Worm (Caenorhabditis elegans) whole organism, L4 larva: ENCODE results near the gene srx-87.

Experiments
- F10B5.3 ChIP-seq: sonication (generic microtip); optimal IDR thresholded peaks from 2 replicates; lab custom pipeline; 2016; ENCODE audit warnings: mild to moderate bottlenecking, missing genetic modification characterization, missing compliant biosample characterization
- T20F7.1 ChIP-seq: fragments of 200-800 bp; sonication (Bioruptor generic); optimal IDR thresholded peaks from 2 replicates; lab custom pipeline; 2018; ENCODE audit warnings: mild to moderate bottlenecking, missing genetic modification characterization, missing compliant biosample characterization
- T26A8.4 ChIP-seq: fragments of 200-800 bp; sonication (Bioruptor generic); IDR thresholded peaks from 2 replicates; pipeline ENCODE4 v1.3.6; 2022; ENCODE audit warnings: missing genetic modification characterization, missing compliant biosample characterization
- Y48G9A.11 ChIP-seq: fragments of 200-800 bp; sonication (Bioruptor generic); IDR thresholded peaks from 2 replicates; pipeline ENCODE4 v1.3.6; 2022; ENCODE audit warnings: missing genetic modification reagents, missing genetic modification characterization, missing compliant biosample characterization
- Y5F2A.4 ChIP-seq: fragments of 200-800 bp; sonication (Bioruptor generic); optimal IDR thresholded peaks from 2 replicates; lab custom pipeline; 2018; ENCODE audit warnings: mild to moderate bottlenecking, missing genetic modification characterization, missing compliant biosample characterization
- ZK337.2 ChIP-seq: fragments of 200-800 bp; sonication (Bioruptor generic); IDR thresholded peaks from 2 replicates; pipeline ENCODE4 v1.3.6; 2022; ENCODE audit warnings: missing genetic modification reagents, missing genetic modification characterization, missing compliant biosample characterization
- ZK546.5 ChIP-seq, 2 experiments: sonication (generic microtip); optimal IDR thresholded peaks; 2 replicates each; lab custom pipeline; 2017; ENCODE audit warnings: missing biosample characterization in 2 of 2, missing genetic modification characterization in 2 of 2
- ama-1 ChIP-seq: fragments of 150-350 bp; optimal IDR thresholded peaks from 2 replicates; lab custom pipeline; 2014; ENCODE audit warnings: inconsistent platforms, mixed read lengths
- arid-1 ChIP-seq: fragments of 200-800 bp; sonication (Bioruptor generic); conservative IDR thresholded peaks from 2 replicates; pipeline ENCODE4 v1.3.6; 2022; ENCODE audit warnings: missing genetic modification reagents, missing genetic modification characterization, missing compliant biosample characterization
- ceh-44 ChIP-seq: fragments of 200-800 bp; sonication (Bioruptor generic); IDR thresholded peaks from 2 replicates; pipeline ENCODE4 v1.3.6; 2022; ENCODE audit warnings: missing genetic modification reagents, missing genetic modification characterization, missing compliant biosample characterization
- ceh-82 ChIP-seq: sonication (generic microtip); optimal IDR thresholded peaks from 2 replicates; lab custom pipeline; 2017; ENCODE audit warnings: missing biosample characterization, missing genetic modification characterization
- ces-1 ChIP-seq: fragments of 150-350 bp; sonication (generic microtip); optimal IDR thresholded peaks from 4 replicates; lab custom pipeline; 2014; ENCODE audit warnings: missing biosample characterization, missing genetic modification reagents, missing genetic modification characterization
- cey-2 ChIP-seq: sonication (generic microtip); optimal IDR thresholded peaks from 3 replicates; lab custom pipeline; 2017; ENCODE audit warnings: missing genetic modification characterization, mild to moderate bottlenecking, missing compliant biosample characterization, antibody characterized with exemption, borderline replicate concordance; ENCODE audit not compliant: insufficient read depth
- daf-12 ChIP-seq: fragments of 150-350 bp; optimal IDR thresholded peaks from 2 replicates; lab custom pipeline; 2014; ENCODE audit warnings: missing biosample characterization, missing genetic modification reagents, missing genetic modification characterization
- daf-16 ChIP-seq, 3 experiments: sonication (generic microtip); optimal IDR thresholded peaks; 2 replicates each; lab custom pipeline; 2016 to 2017; ENCODE audit warnings: missing genetic modification characterization in 3 of 3, missing genetic modification reagents in 3 of 3, mild to moderate bottlenecking in 2 of 3, missing compliant biosample characterization in 2 of 3, missing biosample characterization in 1 of 3, moderate library complexity in 1 of 3
- daf-8 ChIP-seq: fragments of 200-800 bp; sonication (Bioruptor generic); IDR thresholded peaks from 2 replicates; pipeline ENCODE4 v1.3.6; 2022; ENCODE audit warnings: missing genetic modification characterization, missing compliant biosample characterization
- dmd-6 ChIP-seq: fragments of 200-800 bp; sonication (Bioruptor generic); IDR thresholded peaks from 2 replicates; pipeline ENCODE4 v1.3.6; 2022; ENCODE audit warnings: missing genetic modification reagents, missing genetic modification characterization, missing compliant biosample characterization
- dmd-8 ChIP-seq: fragments of 200-800 bp; sonication (Bioruptor generic); IDR thresholded peaks from 2 replicates; pipeline ENCODE4 v1.3.6; 2022; ENCODE audit warnings: missing genetic modification characterization, missing compliant biosample characterization
- dmd-9 ChIP-seq: fragments of 200-800 bp; sonication (Bioruptor generic); IDR thresholded peaks from 2 replicates; pipeline ENCODE4 v1.3.6; 2022; ENCODE audit warnings: missing genetic modification reagents, missing genetic modification characterization, missing compliant biosample characterization
- dpl-1 ChIP-seq: fragments of 150-350 bp; optimal IDR thresholded peaks from 2 replicates; lab custom pipeline; 2014; ENCODE audit warnings: missing biosample characterization, missing genetic modification reagents, missing genetic modification characterization
- dve-1 ChIP-seq: sonication (generic microtip); optimal IDR thresholded peaks from 2 replicates; lab custom pipeline; 2017; ENCODE audit warnings: antibody characterized with exemption, mild to moderate bottlenecking, missing genetic modification characterization, missing compliant biosample characterization; ENCODE audit not compliant: insufficient read depth
- gei-8 ChIP-seq: fragments of 200-800 bp; sonication (Bioruptor generic); optimal IDR thresholded peaks from 2 replicates; lab custom pipeline; 2018; ENCODE audit warnings: mild to moderate bottlenecking, missing genetic modification characterization, missing compliant biosample characterization
- hlh-11 ChIP-seq: fragments of 200-800 bp; sonication (Bioruptor generic); optimal IDR thresholded peaks from 2 replicates; lab custom pipeline; 2018; ENCODE audit warnings: mild to moderate bottlenecking, missing genetic modification characterization, missing compliant biosample characterization
- hlh-30 ChIP-seq: sonication (generic microtip); optimal IDR thresholded peaks from 2 replicates; lab custom pipeline; 2017; ENCODE audit warnings: antibody characterized with exemption, mild to moderate bottlenecking, missing genetic modification characterization, missing compliant biosample characterization; ENCODE audit not compliant: insufficient read depth
- hmg-1.1 ChIP-seq: fragments of 200-800 bp; sonication (Bioruptor generic); IDR thresholded peaks from 2 replicates; pipeline ENCODE4 v1.3.6; 2022; ENCODE audit warnings: missing genetic modification reagents, missing genetic modification characterization, missing compliant biosample characterization
- jun-1 ChIP-seq: fragments of 150-350 bp; optimal IDR thresholded peaks from 2 replicates; lab custom pipeline; 2014; ENCODE audit warnings: missing biosample characterization, missing genetic modification reagents, missing genetic modification characterization
- lim-7 ChIP-seq: fragments of 200-800 bp; sonication (Bioruptor generic); IDR thresholded peaks from 2 replicates; pipeline ENCODE4 v1.3.6; 2022; ENCODE audit warnings: missing genetic modification characterization, missing compliant biosample characterization
- lin-38 ChIP-seq: fragments of 200-800 bp; sonication (Bioruptor generic); IDR thresholded peaks from 2 replicates; pipeline ENCODE4 v1.3.6; 2022; ENCODE audit warnings: missing genetic modification reagents, missing genetic modification characterization, missing compliant biosample characterization
- lir-3 ChIP-seq: sonication (generic microtip); optimal IDR thresholded peaks from 2 replicates; lab custom pipeline; 2016; ENCODE audit warnings: mild to moderate bottlenecking, missing genetic modification characterization, missing compliant biosample characterization
- lsy-2 ChIP-seq, 2 experiments: fragments of 150-350 bp in 1 of 2; sonication (generic microtip) in 1 of 2; optimal IDR thresholded peaks; 2 replicates each; lab custom pipeline; 2014 to 2017; ENCODE audit warnings: missing biosample characterization in 2 of 2, missing genetic modification characterization in 2 of 2
- mdt-29 ChIP-seq: fragments of 200-800 bp; sonication (Bioruptor generic); IDR thresholded peaks from 2 replicates; pipeline ENCODE4 v1.3.6; 2022; ENCODE audit warnings: missing genetic modification reagents, missing genetic modification characterization, missing compliant biosample characterization
- mep-1 ChIP-seq: fragments of 150-350 bp; sonication (generic microtip); optimal IDR thresholded peaks from 3 replicates; lab custom pipeline; 2014; ENCODE audit warnings: missing biosample characterization, missing genetic modification characterization
- mes-2 ChIP-seq: sonication (generic microtip); optimal IDR thresholded peaks from 2 replicates; lab custom pipeline; 2016; ENCODE audit warnings: missing genotype, mild to moderate bottlenecking, missing genetic modification characterization, missing compliant biosample characterization; ENCODE audit not compliant: poor library complexity, severe bottlenecking
- mxl-3 ChIP-seq: fragments of 200-800 bp; sonication (Bioruptor generic); optimal IDR thresholded peaks from 2 replicates; lab custom pipeline; 2018; ENCODE audit warnings: mild to moderate bottlenecking, missing genetic modification characterization, missing compliant biosample characterization
- nhr-10 ChIP-seq: fragments of 150-350 bp; optimal IDR thresholded peaks from 2 replicates; lab custom pipeline; 2014; ENCODE audit warnings: missing biosample characterization, missing genetic modification characterization
- nhr-102 ChIP-seq: sonication (generic microtip); optimal IDR thresholded peaks from 2 replicates; lab custom pipeline; 2016; ENCODE audit warnings: mild to moderate bottlenecking, missing genetic modification characterization, moderate library complexity, missing compliant biosample characterization
- nhr-11 ChIP-seq: fragments of 150-350 bp; optimal IDR thresholded peaks from 2 replicates; lab custom pipeline; 2014; ENCODE audit warnings: missing biosample characterization, missing genetic modification characterization
- nhr-28 ChIP-seq: fragments of 150-350 bp; optimal IDR thresholded peaks from 2 replicates; lab custom pipeline; 2014; ENCODE audit warnings: missing biosample characterization, missing genetic modification characterization
- nhr-42 ChIP-seq: fragments of 200-800 bp; sonication (Bioruptor generic); IDR thresholded peaks from 2 replicates; pipeline ENCODE4 v1.3.6; 2022; ENCODE audit warnings: missing genetic modification characterization, missing compliant biosample characterization
- pha-4 ChIP-seq, 2 experiments: fragments of 150-350 bp in 1 of 2; fragments of 200-800 bp in 1 of 2; sonication (Bioruptor generic) in 1 of 2; IDR thresholded peaks in 1 of 2; optimal IDR thresholded peaks in 1 of 2; 2 replicates each; pipeline versions ENCODE4 v1.3.6 to Lab custom; 2014 to 2022; ENCODE audit warnings: missing genetic modification characterization in 2 of 2, missing genetic modification reagents in 2 of 2, missing biosample characterization in 1 of 2, missing compliant biosample characterization in 1 of 2
- php-3 ChIP-seq: fragments of 200-800 bp; sonication (Bioruptor generic); IDR thresholded peaks from 2 replicates; pipeline ENCODE4 v1.3.6; 2022; ENCODE audit warnings: missing genetic modification reagents, missing genetic modification characterization, missing compliant biosample characterization
- pqm-1 ChIP-seq: sonication (generic microtip); optimal IDR thresholded peaks from 2 replicates; lab custom pipeline; 2017; ENCODE audit warnings: missing biosample characterization, missing genetic modification characterization
- rbr-2 ChIP-seq: sonication (generic microtip); optimal IDR thresholded peaks from 2 replicates; lab custom pipeline; 2016; ENCODE audit warnings: missing genotype, missing genetic modification characterization, missing compliant biosample characterization
- snpc-1.2 ChIP-seq: fragments of 200-800 bp; sonication (Bioruptor generic); IDR thresholded peaks from 2 replicates; pipeline ENCODE4 v1.3.6; 2022; ENCODE audit warnings: missing genetic modification reagents, missing genetic modification characterization, missing compliant biosample characterization
- unc-62 ChIP-seq, 3 experiments: fragments of 150-350 bp in 1 of 3; sonication (generic microtip); optimal IDR thresholded peaks in 2 of 3; peaks in 1 of 3; 1 replicate in 1 of 3; 2 replicates in 2 of 3; lab custom pipeline; 2014 to 2017; ENCODE audit warnings: missing biosample characterization in 3 of 3, missing genetic modification characterization in 3 of 3, missing genetic modification reagents in 3 of 3, missing genotype in 1 of 3
- vab-7 ChIP-seq: fragments of 200-800 bp; sonication (Bioruptor generic); IDR thresholded peaks from 2 replicates; pipeline ENCODE4 v1.3.6; 2022; ENCODE audit warnings: missing genetic modification reagents, missing genetic modification characterization, missing compliant biosample characterization
- zfp-3 ChIP-seq: fragments of 200-800 bp; sonication (Bioruptor generic); conservative IDR thresholded peaks from 2 replicates; pipeline ENCODE4 v1.3.6; 2022; ENCODE audit warnings: missing genetic modification reagents, missing genetic modification characterization, missing compliant biosample characterization

srx-87 gene

DNA sequence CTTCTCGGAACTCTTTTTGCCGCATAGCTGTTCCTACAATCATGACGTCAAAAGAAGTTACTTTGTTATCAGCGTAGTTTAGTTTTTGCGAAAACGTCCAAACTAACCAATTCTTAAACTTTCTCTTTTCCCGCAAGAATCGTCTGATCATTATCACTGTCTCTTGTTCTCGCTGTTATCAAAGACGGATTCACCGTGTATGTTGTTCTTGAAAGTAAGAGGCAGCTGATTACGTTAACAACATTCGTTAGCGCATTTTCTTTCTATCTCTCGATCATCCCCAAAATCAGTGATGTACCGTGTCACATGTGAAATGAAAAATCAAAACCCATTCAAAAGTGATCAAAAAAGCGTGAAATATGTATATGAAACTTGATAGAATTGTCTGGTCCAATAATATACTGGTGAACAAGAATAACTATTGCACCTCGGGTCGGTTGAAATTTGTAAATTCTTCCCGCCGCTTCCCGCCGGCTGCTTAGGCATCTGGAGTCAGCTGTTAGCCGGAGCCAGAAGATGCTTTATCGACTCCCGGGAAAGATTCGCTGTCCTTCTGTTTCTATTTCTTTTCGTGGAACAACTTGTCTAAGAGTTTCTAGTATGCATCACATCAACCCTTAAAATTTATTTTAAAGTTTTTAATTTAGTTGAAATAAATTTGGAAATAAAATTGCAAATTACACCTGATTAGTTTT lies 30.0 kb upstream of the srx-87 start:
- TF ChIP-seq hmg-1.1 (GFP tag; lab: Robert Waterston, UW), result no peak
- no peak for TF ChIP-seq lir-3 (tag; lab: Kevin White, UChicago)
- no peak for TF ChIP-seq lim-7 (GFP tag; lab: Robert Waterston, UW)
- peak; percentile 47 for TF ChIP-seq mes-2 (tag; lab: Kevin White, UChicago)
- no peak for TF ChIP-seq daf-12
- no peak for TF ChIP-seq Y48G9A.11 (GFP tag; lab: Robert Waterston, UW)
- no peak for TF ChIP-seq pha-4 (GFP tag; IDR thresholded peaks at IDR 0.05; lab: Robert Waterston, UW)
- no peak for TF ChIP-seq pha-4 (tag; optimal IDR thresholded peaks at IDR 0.05; lab: Kevin White, UChicago)
- TF ChIP-seq vab-7 (GFP tag; lab: Robert Waterston, UW), result no peak
- TF ChIP-seq nhr-11 (tag; lab: Kevin White, UChicago), result no peak
- peak; percentile 66 for TF ChIP-seq dmd-6 (GFP tag; lab: Robert Waterston, UW)
- peak in 1 of 2 experiments; percentile 64 for TF ChIP-seq lsy-2 (tag; optimal IDR thresholded peaks at IDR 0.05; lab: Kevin White, UChicago)
- peak; percentile 85 for TF ChIP-seq hlh-30 (tag; lab: Kevin White, UChicago)
- TF ChIP-seq hlh-11, result peak; percentile 84
- no peak for TF ChIP-seq mdt-29
- no peak for TF ChIP-seq arid-1 (GFP tag; lab: Robert Waterston, UW)
- TF ChIP-seq unc-62 (GFP tag; optimal IDR thresholded peaks at IDR 0.05 in 1 of 2; lab: Kevin White, UChicago), result peak in 1 of 2 experiments; percentile 79
- no peak for TF ChIP-seq unc-62 (tag; optimal IDR thresholded peaks at IDR 0.05; lab: Kevin White, UChicago)
- TF ChIP-seq php-3 (GFP tag; lab: Robert Waterston, UW), result 0 out of 2 replicates have a peak, but pooled peaks have one; percentile 28
- no peak for TF ChIP-seq rbr-2
- no peak for TF ChIP-seq dmd-8 (GFP tag; lab: Robert Waterston, UW)
- no peak for TF ChIP-seq ceh-44 (GFP tag; lab: Robert Waterston, UW)
- TF ChIP-seq ama-1 (lab: Kevin White, UChicago), result no peak
- TF ChIP-seq mxl-3 (GFP tag; lab: Kevin White, UChicago), result peak; percentile 50
- 0 out of 2 replicates have a peak, but pooled peaks have one; percentile 25 for TF ChIP-seq zfp-3 (GFP tag; lab: Robert Waterston, UW)
- no peak; the same call in none of the 2 replicates for TF ChIP-seq lin-38
- TF ChIP-seq F10B5.3, result no peak
- no peak for TF ChIP-seq ces-1 (GFP tag; lab: Kevin White, UChicago)
- no peak for TF ChIP-seq dmd-9 (GFP tag; lab: Robert Waterston, UW)
- TF ChIP-seq nhr-10 (tag; lab: Kevin White, UChicago), result peak; percentile 41
- TF ChIP-seq snpc-1.2, result no peak
- no peak for TF ChIP-seq Y5F2A.4 (GFP tag; lab: Kevin White, UChicago)
- peak; percentile 56 for TF ChIP-seq mep-1 (tag; lab: Kevin White, UChicago)
- TF ChIP-seq T20F7.1 (GFP tag; lab: Kevin White, UChicago), result peak; percentile 12
- TF ChIP-seq ZK337.2 (GFP tag; lab: Robert Waterston, UW), result no peak
- no peak for TF ChIP-seq dpl-1
- TF ChIP-seq dve-1 (tag; lab: Kevin White, UChicago), result peak; percentile 77
- no peak for TF ChIP-seq ceh-82 (tag; lab: Kevin White, UChicago)
- no peak for TF ChIP-seq nhr-102 (tag; lab: Kevin White, UChicago)
- no peak for TF ChIP-seq gei-8 (GFP tag; lab: Kevin White, UChicago)
- no peak for TF ChIP-seq daf-8 (GFP tag; lab: Robert Waterston, UW)
- no peak for TF ChIP-seq T26A8.4 (GFP tag; lab: Robert Waterston, UW)
- no peak for TF ChIP-seq daf-16 (GFP tag; optimal IDR thresholded peaks at IDR 0.05; lab: Kevin White, UChicago)
- TF ChIP-seq daf-16 (tag; optimal IDR thresholded peaks at IDR 0.05; lab: Kevin White, UChicago), result peak; percentile 77
- peak; percentile 78 for TF ChIP-seq pqm-1 (tag; lab: Kevin White, UChicago)
- peak; percentile 78 for TF ChIP-seq cey-2 (tag; lab: Kevin White, UChicago)
- no peak for TF ChIP-seq ZK546.5 (tag; optimal IDR thresholded peaks at IDR 0.05; lab: Kevin White, UChicago)
- no peak for TF ChIP-seq jun-1 (tag; lab: Kevin White, UChicago)
- no peak for TF ChIP-seq nhr-42 (GFP tag; lab: Robert Waterston, UW)
- TF ChIP-seq nhr-28 (tag; lab: Kevin White, UChicago), result peak; percentile 94
